Worm (Caenorhabditis elegans): ENCODE measurements around the gene acr-3.

- TF ChIP-seq ceh-82 (tag; optimal IDR thresholded peaks at IDR 0.05) (no peak), lsy-2 (tag; optimal IDR thresholded peaks at IDR 0.05) (no peak), lin-39 (tag; optimal IDR thresholded peaks at IDR 0.05) (no peak), pqm-1 (tag; optimal IDR thresholded peaks at IDR 0.05) (no peak), ama-1 (optimal IDR thresholded peaks at IDR 0.05) (no peak), fos-1 (tag; optimal IDR thresholded peaks at IDR 0.05) (no peak), grh-1 (GFP tag; IDR thresholded peaks at IDR 0.05) (no peak)
Observed at ce11 chrX:6718595-6718994, 9.3 kb downstream of the acr-3 start, which contains the start of gene smf-2.

Data from whole organism, L1 larva.